Worm (Caenorhabditis elegans): ENCODE measurements around the gene cpsf-2.
A peak's percentile ranks its signal among the peaks of the same experiment; 100 is the strongest.

DNA sequence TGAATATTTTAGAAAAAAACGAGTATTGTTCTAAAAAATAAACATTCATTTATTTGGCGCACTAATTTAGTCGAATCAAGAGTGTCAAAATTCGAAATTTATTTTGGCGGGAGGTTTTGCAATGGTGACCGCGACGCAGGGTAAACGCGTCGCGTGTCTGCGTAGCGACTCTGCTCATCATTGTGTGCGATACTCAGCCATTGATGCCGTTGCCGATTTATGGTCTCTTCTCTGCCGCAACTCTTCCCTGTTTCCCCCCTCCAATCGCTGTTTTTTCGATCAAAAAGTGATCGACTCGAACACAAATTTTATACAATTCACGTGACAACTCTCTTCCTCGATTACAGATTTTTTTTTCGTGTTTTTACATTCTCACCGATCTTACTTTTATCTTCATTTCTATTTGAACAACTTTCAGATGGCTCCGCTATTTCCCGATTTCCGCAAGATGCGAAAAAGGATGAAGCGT is 17.6 kb downstream of the cpsf-2 start, which contains the start of gene F09G2.2:
- no peak for TF ChIP-seq T22C8.4 (GFP tag; IDR thresholded peaks at IDR 0.05)
- TF ChIP-seq tab-1 (GFP tag; IDR thresholded peaks at IDR 0.05), result no peak
- peak; percentile 72 for TF ChIP-seq flt-1 (GFP tag; IDR thresholded peaks at IDR 0.05)
- no peak for TF ChIP-seq med-1 (GFP tag; optimal IDR thresholded peaks at IDR 0.05; ENCODE audit: insufficient read depth)
- peak; percentile 43 for TF ChIP-seq cog-1 (tag; optimal IDR thresholded peaks at IDR 0.05)
- TF ChIP-seq ztf-23 (GFP tag; IDR thresholded peaks at IDR 0.05), result no peak
- no peak for TF ChIP-seq ref-1 (GFP tag; conservative IDR thresholded peaks at IDR 0.05)
- no peak for TF ChIP-seq klf-2 (GFP tag; conservative IDR thresholded peaks at IDR 0.05)

Data from whole organism, midembryonic.